Worm (Caenorhabditis elegans) whole organism, L3 larva: Measurements from ENCODE around the gene nol-56.

Source experiments
- ceh-82 ChIP-seq: fragments of 150-350 bp; optimal IDR thresholded peaks from 2 replicates; lab custom pipeline; 2014; ENCODE audit warnings: missing biosample characterization, missing genetic modification characterization
- egl-27 ChIP-seq: sonication (generic microtip); optimal IDR thresholded peaks from 4 replicates; lab custom pipeline; 2017; ENCODE audit warnings: missing biosample characterization, missing genetic modification reagents, missing genetic modification characterization
- fkh-2 ChIP-seq: fragments of 150-350 bp; optimal IDR thresholded peaks from 2 replicates; lab custom pipeline; 2014; ENCODE audit warnings: missing biosample characterization, missing genetic modification reagents, missing genetic modification characterization
- lin-15B ChIP-seq: fragments of 150-350 bp; optimal IDR thresholded peaks from 2 replicates; lab custom pipeline; 2014; ENCODE audit warnings: missing biosample characterization, missing genetic modification characterization
- lsy-12 ChIP-seq: sonication (generic microtip); optimal IDR thresholded peaks from 2 replicates; lab custom pipeline; 2016; ENCODE audit warnings: mild to moderate bottlenecking, missing genetic modification characterization, missing compliant biosample characterization
- nhr-23 ChIP-seq: fragments of 150-350 bp; optimal IDR thresholded peaks from 2 replicates; lab custom pipeline; 2014; ENCODE audit warnings: missing biosample characterization, missing genetic modification reagents, missing genetic modification characterization
- nhr-237 ChIP-seq: fragments of 150-350 bp; optimal IDR thresholded peaks from 2 replicates; lab custom pipeline; 2014; ENCODE audit warnings: missing biosample characterization, missing genetic modification characterization
- nhr-67 ChIP-seq: fragments of 150-350 bp; optimal IDR thresholded peaks from 2 replicates; lab custom pipeline; 2014; ENCODE audit warnings: missing biosample characterization, missing genetic modification characterization
- nhr-77 ChIP-seq: fragments of 150-350 bp; optimal IDR thresholded peaks from 2 replicates; lab custom pipeline; 2014; ENCODE audit warnings: missing biosample characterization, missing genetic modification characterization
- pha-4 ChIP-seq: fragments of 150-350 bp; optimal IDR thresholded peaks from 2 replicates; lab custom pipeline; 2014; ENCODE audit warnings: missing biosample characterization, missing genetic modification reagents, missing genetic modification characterization
- pqm-1 ChIP-seq: fragments of 150-350 bp; optimal IDR thresholded peaks from 2 replicates; lab custom pipeline; 2017; ENCODE audit warnings: missing biosample characterization, missing genetic modification characterization, inconsistent platforms
- snpc-4 ChIP-seq: fragments of 150-350 bp; optimal IDR thresholded peaks from 2 replicates; lab custom pipeline; 2014; ENCODE audit warnings: missing biosample characterization, missing genetic modification characterization

Gene nol-56

DNA sequence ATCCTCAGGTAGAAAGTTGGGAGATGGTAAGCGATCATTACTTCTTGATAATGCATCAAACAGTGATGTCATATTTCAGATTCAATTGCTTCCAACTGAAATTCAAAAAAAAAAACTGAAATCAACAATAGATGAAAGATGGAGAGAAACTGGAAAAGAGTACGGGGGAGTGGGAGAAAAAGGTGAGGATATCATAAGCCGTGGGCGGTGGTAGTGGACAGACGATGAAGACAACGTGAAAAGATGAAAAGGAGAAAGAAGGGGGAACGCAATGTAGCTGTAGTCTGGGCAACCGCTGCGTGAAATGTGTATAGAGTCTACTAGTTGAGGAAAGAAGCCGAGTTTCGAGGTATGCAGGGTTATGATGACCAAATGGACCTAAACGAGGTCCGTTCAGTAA lies 45.5 kb downstream of the nol-56 start, which contains the start of gene che-12:
TSS of gene che-12 (minus strand) at position 101 of the 400 bp plus-strand sequence.
- TF ChIP-seq nhr-77 (no peak), nhr-67 (tag; lab: Kevin White, UChicago) (no peak), pha-4 (no peak), nhr-23 (tag; lab: Kevin White, UChicago) (no peak), lin-15B (tag; lab: Kevin White, UChicago) (no peak), ceh-82 (tag; lab: Kevin White, UChicago) (no peak), fkh-2 (tag; lab: Kevin White, UChicago) (no peak), snpc-4 (tag; lab: Kevin White, UChicago) (no peak), lsy-12 (no peak), nhr-237 (no peak), egl-27 (tag; lab: Kevin White, UChicago) (no peak), pqm-1 (tag; lab: Kevin White, UChicago) (no peak)
